Fruit fly (Drosophila melanogaster): ENCODE data around the gene Alp11.

Alp11 gene

dm6 chrX:15594230-15594857, 6.8 kb downstream of the Alp11 start (continued):
- TF ChIP-seq CG10959 (GFP tag; IDR thresholded peaks at IDR 0.05) (peak; percentile 34; the same call in 1 of the 2 replicates), kay (GFP tag; optimal IDR thresholded peaks at IDR 0.05) (no peak), Poxn (GFP tag; IDR thresholded peaks at IDR 0.05) (no peak), PHDP (tag; optimal IDR thresholded peaks at IDR 0.05) (peak; percentile 23), pan (optimal IDR thresholded peaks at IDR 0.05) (no peak), pan (GFP tag; optimal IDR thresholded peaks at IDR 0.05 in 1 of 2, IDR thresholded peaks at IDR 0.05 in 1 of 2) (peak in 1 of 2 experiments; percentile 71), inv (GFP tag; IDR thresholded peaks at IDR 0.05; ENCODE audit: partially characterized antibody) (0 out of 2 replicates have a peak, but pooled peaks have one; percentile 30), danr (GFP tag; IDR thresholded peaks at IDR 0.05) (no peak), Hsf (GFP tag; optimal IDR thresholded peaks at IDR 0.05) (peak; percentile 30), CG10274 (GFP tag; optimal IDR thresholded peaks at IDR 0.05) (no peak), NFAT (GFP tag; IDR thresholded peaks at IDR 0.05) (peak; percentile 73), pita (GFP tag; optimal IDR thresholded peaks at IDR 0.05) (peak; percentile 40), CG11456 (GFP tag; IDR thresholded peaks at IDR 0.05) (peak; percentile 94), CG15601 (tag; optimal IDR thresholded peaks at IDR 0.05) (peak; percentile 10), Ptx1 (GFP tag; IDR thresholded peaks at IDR 0.05) (peak; percentile 73), Xbp1 (GFP tag; optimal IDR thresholded peaks at IDR 0.05) (peak; percentile 65), CoRest (tag; optimal IDR thresholded peaks at IDR 0.05) (peak; percentile 29), CG1603 (tag; optimal IDR thresholded peaks at IDR 0.05) (peak; percentile 21), Med (GFP tag) (peak; percentile 75), gcm2 (GFP tag; optimal IDR thresholded peaks at IDR 0.05) (no peak), lola (GFP tag; optimal IDR thresholded peaks at IDR 0.05) (no peak), Taf1 (GFP tag; IDR thresholded peaks at IDR 0.05) (peak; percentile 34; the same call in 1 of the 2 replicates), CG42726 (GFP tag; IDR thresholded peaks at IDR 0.05; ENCODE audit: partially characterized antibody) (peak; percentile 66), CG14014 (GFP tag; IDR thresholded peaks at IDR 0.05) (0 out of 2 replicates have a peak, but pooled peaks have one; percentile 32), trem (tag; optimal IDR thresholded peaks at IDR 0.05) (peak; percentile 31), CG3065 (GFP tag; optimal IDR thresholded peaks at IDR 0.05) (no peak), CG6175 (GFP tag; IDR thresholded peaks at IDR 0.05) (peak; percentile 20; the same call in 1 of the 3 replicates), CG9817 (tag; optimal IDR thresholded peaks at IDR 0.05) (peak; percentile 49), CG17359 (tag; optimal IDR thresholded peaks at IDR 0.05) (peak; percentile 18), CG3847 (GFP tag; IDR thresholded peaks at IDR 0.05) (peak; percentile 47), Atf-2 (GFP tag; optimal IDR thresholded peaks at IDR 0.05) (no peak), Vsx1 (GFP tag; optimal IDR thresholded peaks at IDR 0.05) (peak; percentile 8), NC2β (GFP tag; optimal IDR thresholded peaks at IDR 0.05) (peak; percentile 21), dysf (GFP tag; IDR thresholded peaks at IDR 0.05) (peak; percentile 55; the same call in 1 of the 3 replicates), E2f2 (GFP tag; IDR thresholded peaks at IDR 0.05) (peak; percentile 69), CG1233 (GFP tag; optimal IDR thresholded peaks at IDR 0.05) (no peak), CG30403 (GFP tag; optimal IDR thresholded peaks at IDR 0.05) (peak; percentile 23), zfh1 (GFP tag; IDR thresholded peaks at IDR 0.05) (peak; percentile 76; the same call in 2 of the 3 replicates), CG3726 (GFP tag; IDR thresholded peaks at IDR 0.05) (peak; percentile 66; the same call in 1 of the 3 replicates), CG4820 (GFP tag; optimal IDR thresholded peaks at IDR 0.05) (peak; percentile 1), stc (GFP tag; IDR thresholded peaks at IDR 0.05) (0 out of 2 replicates have a peak, but pooled peaks have one; percentile 5), CG17328 (GFP tag; IDR thresholded peaks at IDR 0.05) (peak; percentile 50; the same call in 1 of the 2 replicates), wor (GFP tag; IDR thresholded peaks at IDR 0.05) (no peak), bowl (GFP tag; IDR thresholded peaks at IDR 0.05) (no peak), tx (GFP tag; optimal IDR thresholded peaks at IDR 0.05) (no peak), HLH4C (GFP tag; IDR thresholded peaks at IDR 0.05; ENCODE audit: partially characterized antibody) (0 out of 3 replicates have a peak, but pooled peaks have one; percentile 29), bsh (GFP tag; optimal IDR thresholded peaks at IDR 0.05) (peak in 1 of 2 experiments; percentile 2), ci (GFP tag; IDR thresholded peaks at IDR 0.05) (peak; percentile 63), stwl (tag; optimal IDR thresholded peaks at IDR 0.05) (peak; percentile 24)

Data from whole organism, embryonic.